Fruit fly (Drosophila melanogaster): ENCODE measurements around the gene CG17224.

- no peak for TF ChIP-seq Blimp-1 (GFP tag; optimal IDR thresholded peaks at IDR 0.05)
- no peak for TF ChIP-seq Ets96B (tag; optimal IDR thresholded peaks at IDR 0.05)
- TF ChIP-seq CG6854 (GFP tag; optimal IDR thresholded peaks at IDR 0.05): no peak
- TF ChIP-seq CG11762 (GFP tag; optimal IDR thresholded peaks at IDR 0.05; ENCODE audit: insufficient read depth): no peak
- no peak for TF ChIP-seq Eip93F (GFP tag; optimal IDR thresholded peaks at IDR 0.05)
- no peak for TF ChIP-seq Lpt (GFP tag; optimal IDR thresholded peaks at IDR 0.05)
- TF ChIP-seq CG3919 (GFP tag; optimal IDR thresholded peaks at IDR 0.05): no peak
- no peak for TF ChIP-seq CG16779 (tag; optimal IDR thresholded peaks at IDR 0.05)
- no peak for TF ChIP-seq CG31627 (GFP tag; optimal IDR thresholded peaks at IDR 0.05)
- TF ChIP-seq svp (GFP tag): peak; percentile 86
- peak; percentile 64 for TF ChIP-seq vri (GFP tag; optimal IDR thresholded peaks at IDR 0.05)
- TF ChIP-seq esn (GFP tag; optimal IDR thresholded peaks at IDR 0.05): no peak
- no peak for TF ChIP-seq net (GFP tag; optimal IDR thresholded peaks at IDR 0.05)
Measured at dm6 chr2L:3041918-3042615, 24.0 kb upstream of the CG17224 start, which contains the start of gene CG17261.

Data from whole organism, prepupa.